Fruit fly (Drosophila melanogaster) whole organism, embryonic: Measurements from ENCODE around the gene CatB.
A peak's percentile ranks its signal among the peaks of the same experiment; 100 is the strongest.

Experiments
- Adf1 ChIP-seq: fragments of 200-800 bp; sonication (Bioruptor generic); IDR thresholded peaks from 2 replicates; pipeline ENCODE4 v1.3.6; 2022; ENCODE audit warnings: missing biosample characterization, missing genetic modification characterization
- B-H1 ChIP-seq: fragments of 200-800 bp; sonication (Bioruptor generic); IDR thresholded peaks from 3 replicates; pipeline ENCODE4 v1.3.6; 2022; ENCODE audit warnings: missing biosample characterization, missing genetic modification characterization
- B-H2 ChIP-seq: fragments of 200-800 bp; sonication (Bioruptor generic); optimal IDR thresholded peaks from 2 replicates; lab custom pipeline; 2018; ENCODE audit warnings: missing biosample characterization, mild to moderate bottlenecking, missing genetic modification characterization
- CG11504 ChIP-seq: fragments of 200-800 bp; sonication (Bioruptor generic); optimal IDR thresholded peaks from 3 replicates; lab custom pipeline; 2019; ENCODE audit warnings: missing biosample characterization, mild to moderate bottlenecking, missing genetic modification characterization, moderate library complexity
- CG12219 ChIP-seq: fragments of 200-800 bp; sonication (Bioruptor generic); optimal IDR thresholded peaks from 3 replicates; lab custom pipeline; 2018; ENCODE audit warnings: missing biosample characterization, mild to moderate bottlenecking, missing genetic modification characterization
- CG15269 ChIP-seq: fragments of 200-800 bp; sonication (Bioruptor generic); optimal IDR thresholded peaks from 2 replicates; lab custom pipeline; 2018; ENCODE audit warnings: missing biosample characterization, mild to moderate bottlenecking, missing genetic modification characterization, moderate library complexity
- CG2116 ChIP-seq: fragments of 200-800 bp; sonication (Bioruptor generic); optimal IDR thresholded peaks from 3 replicates; lab custom pipeline; 2018; ENCODE audit warnings: missing biosample characterization, mild to moderate bottlenecking, missing genetic modification characterization
- CG2120 ChIP-seq: fragments of 200-800 bp; sonication (Bioruptor generic); optimal IDR thresholded peaks from 3 replicates; lab custom pipeline; 2016; ENCODE audit warnings: missing biosample characterization, missing genetic modification characterization
- CG2678 ChIP-seq: fragments of 200-800 bp; sonication (Bioruptor generic); optimal IDR thresholded peaks from 3 replicates; lab custom pipeline; 2019; ENCODE audit warnings: missing biosample characterization, mild to moderate bottlenecking, missing genetic modification characterization, moderate library complexity
- CG30403 ChIP-seq: fragments of 200-800 bp; sonication (Bioruptor generic); optimal IDR thresholded peaks from 3 replicates; lab custom pipeline; 2016; ENCODE audit warnings: missing biosample characterization, missing genetic modification characterization
- CG3065 ChIP-seq: fragments of 200-800 bp; sonication (Bioruptor generic); optimal IDR thresholded peaks from 2 replicates; lab custom pipeline; 2016; ENCODE audit warnings: missing biosample characterization, missing genetic modification characterization
- CG4328 ChIP-seq: fragments of 200-800 bp; sonication (Bioruptor generic); optimal IDR thresholded peaks from 3 replicates; lab custom pipeline; 2017; ENCODE audit warnings: missing biosample characterization, missing genetic modification reagents, missing genetic modification characterization
- CG4707 ChIP-seq: fragments of 200-800 bp; sonication (Bioruptor generic); optimal IDR thresholded peaks from 2 replicates; lab custom pipeline; 2018; ENCODE audit warnings: missing biosample characterization, mild to moderate bottlenecking, missing genetic modification characterization, moderate library complexity
- CG6689 ChIP-seq: fragments of 200-800 bp; sonication (Bioruptor generic); IDR thresholded peaks from 2 replicates; pipeline ENCODE4 v1.3.6; 2022; ENCODE audit warnings: missing biosample characterization, missing genetic modification characterization
- CG6765 ChIP-seq: fragments of 200-800 bp; sonication (Bioruptor generic); optimal IDR thresholded peaks from 3 replicates; lab custom pipeline; 2017; ENCODE audit warnings: missing biosample characterization, mild to moderate bottlenecking, missing genetic modification characterization
- CG6791 ChIP-seq: fragments of 200-800 bp; sonication (Bioruptor generic); IDR thresholded peaks from 3 replicates; pipeline ENCODE4 v1.3.6; 2022; ENCODE audit warnings: missing biosample characterization, missing genetic modification characterization; ENCODE audit not compliant: partially characterized antibody
- D19B ChIP-seq: fragments of 200-800 bp; sonication (Bioruptor generic); optimal IDR thresholded peaks from 2 replicates; lab custom pipeline; 2017; ENCODE audit warnings: missing biosample characterization, mild to moderate bottlenecking, missing genetic modification characterization
- Dad ChIP-seq: fragments of 200-800 bp; sonication (Bioruptor generic); optimal IDR thresholded peaks from 3 replicates; lab custom pipeline; 2016; ENCODE audit warnings: missing biosample characterization, missing genetic modification characterization
- Dip3 ChIP-seq: fragments of 200-800 bp; sonication (Bioruptor generic); optimal IDR thresholded peaks from 3 replicates; lab custom pipeline; 2016; ENCODE audit warnings: missing biosample characterization, missing genetic modification characterization
- Doc2 ChIP-seq: fragments of 200-800 bp; sonication (Bioruptor generic); IDR thresholded peaks from 2 replicates; pipeline ENCODE4 v1.3.6; 2022; ENCODE audit warnings: missing biosample characterization, missing genetic modification characterization
- Ets65A ChIP-seq: fragments of 200-800 bp; sonication (Bioruptor generic); peaks from one replicate; lab custom pipeline; 2016; ENCODE audit warnings: missing biosample characterization, missing genetic modification characterization
- HLH3B ChIP-seq: fragments of 200-800 bp; sonication (Bioruptor generic); IDR thresholded peaks from 2 replicates; pipeline ENCODE4 v1.3.6; 2022; ENCODE audit warnings: missing biosample characterization, missing genetic modification characterization
- Hmr ChIP-seq: fragments of 200-800 bp; sonication (Bioruptor generic); optimal IDR thresholded peaks from 3 replicates; lab custom pipeline; 2017; ENCODE audit warnings: mild to moderate bottlenecking, missing biosample characterization, missing genetic modification reagents, missing genetic modification characterization
- Med ChIP-seq: fragments of 200-800 bp; sonication (Bioruptor generic); peaks from one replicate; lab custom pipeline; 2016; ENCODE audit warnings: missing biosample characterization, missing genetic modification characterization, mild to moderate bottlenecking, inconsistent platforms, moderate library complexity
- Tbp ChIP-seq: fragments of >200 bp; optimal IDR thresholded peaks from 2 replicates; lab custom pipeline; 2018; ENCODE audit warnings: missing biosample characterization, missing genetic modification characterization
- Vsx1 ChIP-seq: fragments of 200-800 bp; sonication (Bioruptor generic); optimal IDR thresholded peaks from 2 replicates; lab custom pipeline; 2017; ENCODE audit warnings: missing biosample characterization, mild to moderate bottlenecking, missing genetic modification characterization, missing genetic modification reagents
- Xbp1 ChIP-seq: fragments of 200-800 bp; sonication (Bioruptor generic); optimal IDR thresholded peaks from 3 replicates; lab custom pipeline; 2016; ENCODE audit warnings: missing biosample characterization, mild to moderate bottlenecking, missing genetic modification characterization
- ab ChIP-seq: fragments of 200-800 bp; sonication (Bioruptor generic); optimal IDR thresholded peaks from 2 replicates; lab custom pipeline; 2016; ENCODE audit warnings: missing biosample characterization, missing genetic modification characterization
- ase ChIP-seq: fragments of 200-800 bp; sonication (Bioruptor generic); IDR thresholded peaks from 3 replicates; pipeline ENCODE4 v1.3.6; 2022; ENCODE audit warnings: missing biosample characterization, missing genetic modification characterization
- ash1 ChIP-seq: fragments of 200-800 bp; sonication (Bioruptor generic); optimal IDR thresholded peaks from 2 replicates; lab custom pipeline; 2018; ENCODE audit warnings: missing biosample characterization, mild to moderate bottlenecking, missing genetic modification characterization
- bab2 ChIP-seq: fragments of 200-800 bp; sonication (Bioruptor generic); optimal IDR thresholded peaks from 2 replicates; lab custom pipeline; 2016; ENCODE audit warnings: missing biosample characterization, missing genetic modification characterization
- bcd ChIP-seq: fragments of 200-800 bp; sonication (Bioruptor generic); optimal IDR thresholded peaks from 2 replicates; lab custom pipeline; 2017; ENCODE audit warnings: missing biosample characterization, mild to moderate bottlenecking, missing genetic modification characterization
- chinmo ChIP-seq: fragments of 200-800 bp; sonication (Bioruptor generic); IDR thresholded peaks from 4 replicates; pipeline ENCODE4 v1.3.6; 2022; ENCODE audit warnings: missing biosample characterization, missing genetic modification characterization; ENCODE audit not compliant: partially characterized antibody
- crol ChIP-seq: fragments of 200-800 bp; sonication (Bioruptor generic); IDR thresholded peaks from 2 replicates; pipeline ENCODE4 v1.3.6; 2022; ENCODE audit warnings: missing biosample characterization, missing genetic modification characterization
- dan ChIP-seq: fragments of 200-800 bp; sonication (Bioruptor generic); IDR thresholded peaks from 2 replicates; pipeline ENCODE4 v1.3.6; 2022; ENCODE audit warnings: missing biosample characterization, missing genetic modification characterization
- dati ChIP-seq: fragments of 200-800 bp; sonication (Bioruptor generic); IDR thresholded peaks from 2 replicates; pipeline ENCODE4 v1.3.6; 2022; ENCODE audit warnings: missing biosample characterization, missing genetic modification characterization
- fd96Cb ChIP-seq: fragments of 200-800 bp; sonication (Bioruptor generic); optimal IDR thresholded peaks from 2 replicates; lab custom pipeline; 2018; ENCODE audit warnings: missing biosample characterization, mild to moderate bottlenecking, missing genetic modification characterization, moderate library complexity
- grau ChIP-seq: fragments of 200-800 bp; optimal IDR thresholded peaks from 3 replicates; lab custom pipeline; 2019; ENCODE audit warnings: missing biosample characterization, mild to moderate bottlenecking, missing genetic modification characterization, moderate library complexity
- hb ChIP-seq: fragments of 200-800 bp; sonication (Bioruptor generic); IDR thresholded peaks from 3 replicates; pipeline ENCODE4 v1.3.6; 2022; ENCODE audit warnings: missing biosample characterization, missing genetic modification characterization; ENCODE audit not compliant: partially characterized antibody
- insv ChIP-seq, 2 experiments: fragments of 200-800 bp; sonication (Bioruptor generic); optimal IDR thresholded peaks; 3 replicates each; lab custom pipeline; 2016 to 2018; ENCODE audit warnings: missing biosample characterization in 2 of 2, missing genetic modification characterization in 2 of 2
- jing ChIP-seq: fragments of 200-800 bp; sonication (Bioruptor generic); optimal IDR thresholded peaks from 2 replicates; lab custom pipeline; 2018; ENCODE audit warnings: missing biosample characterization, mild to moderate bottlenecking, missing genetic modification characterization
- lilli ChIP-seq: fragments of 200-800 bp; sonication (Bioruptor generic); optimal IDR thresholded peaks from 3 replicates; lab custom pipeline; 2016; ENCODE audit warnings: missing biosample characterization, missing genetic modification characterization
- pan ChIP-seq, 4 experiments: fragments of >200 bp in 3 of 4; fragments of 200-800 bp in 1 of 4; sonication (Bioruptor generic) in 1 of 4; optimal IDR thresholded peaks in 3 of 4; IDR thresholded peaks in 1 of 4; 2 replicates each; pipeline versions ENCODE4 v1.3.6 to Lab custom; 2017 to 2022; ENCODE audit warnings: missing biosample characterization in 2 of 4, missing genetic modification characterization in 2 of 4, mixed read lengths in 1 of 4
- phol ChIP-seq: fragments of 200-800 bp; sonication (Bioruptor generic); optimal IDR thresholded peaks from 3 replicates; lab custom pipeline; 2018; ENCODE audit warnings: missing biosample characterization, mild to moderate bottlenecking, missing genetic modification characterization, moderate library complexity
- sc ChIP-seq, 3 experiments: fragments of >200 bp in 2 of 3; fragments of 200-800 bp in 1 of 3; sonication (Bioruptor generic) in 1 of 3; optimal IDR thresholded peaks; 2 replicates in 2 of 3; 3 replicates in 1 of 3; lab custom pipeline; 2017; ENCODE audit warnings: mild to moderate bottlenecking in 1 of 3, missing biosample characterization in 1 of 3, missing genetic modification characterization in 1 of 3, missing genetic modification reagents in 1 of 3
- sens ChIP-seq: fragments of 200-800 bp; sonication (Bioruptor generic); peaks from one replicate; lab custom pipeline; 2016; ENCODE audit warnings: missing biosample characterization, missing genetic modification characterization
- sna ChIP-seq: fragments of 200-800 bp; sonication (Bioruptor generic); IDR thresholded peaks from 2 replicates; pipeline ENCODE4 v1.3.6; 2022; ENCODE audit warnings: missing biosample characterization, missing genetic modification characterization; ENCODE audit not compliant: partially characterized antibody

CatB gene

DNA sequence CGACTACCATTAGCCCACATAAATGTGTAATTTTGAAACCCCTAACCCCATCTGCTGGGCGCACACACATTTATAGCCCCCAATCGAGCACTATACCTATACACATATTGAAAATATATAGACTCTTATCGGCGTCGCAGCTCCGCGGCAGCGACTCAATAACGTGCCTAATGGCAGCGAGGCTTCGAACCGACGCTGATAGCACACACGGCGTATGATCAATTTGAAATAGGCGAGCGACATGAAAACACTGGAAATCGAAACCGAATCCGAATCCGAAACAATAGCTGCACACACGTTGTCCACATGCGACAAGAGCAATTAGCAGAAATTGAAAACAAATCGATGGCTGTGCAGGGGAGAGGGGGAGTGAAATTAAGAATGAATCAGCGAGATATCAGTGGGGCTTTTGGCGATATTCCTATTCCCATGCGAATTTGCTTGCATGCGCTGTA lies 11.1 kb upstream of the CatB start (continued):
- TF ChIP-seq Tbp (GFP tag; lab: Kevin White, UChicago) (no peak), CG4707 (GFP tag; lab: Kevin White, UChicago) (peak; percentile 9), hb (GFP tag; lab: Robert Waterston, UW) (no peak), Adf1 (GFP tag; lab: Robert Waterston, UW) (peak; percentile 81), Dad (GFP tag; lab: Kevin White, UChicago) (no peak), grau (tag; lab: Kevin White, UChicago) (no peak)

DNA sequence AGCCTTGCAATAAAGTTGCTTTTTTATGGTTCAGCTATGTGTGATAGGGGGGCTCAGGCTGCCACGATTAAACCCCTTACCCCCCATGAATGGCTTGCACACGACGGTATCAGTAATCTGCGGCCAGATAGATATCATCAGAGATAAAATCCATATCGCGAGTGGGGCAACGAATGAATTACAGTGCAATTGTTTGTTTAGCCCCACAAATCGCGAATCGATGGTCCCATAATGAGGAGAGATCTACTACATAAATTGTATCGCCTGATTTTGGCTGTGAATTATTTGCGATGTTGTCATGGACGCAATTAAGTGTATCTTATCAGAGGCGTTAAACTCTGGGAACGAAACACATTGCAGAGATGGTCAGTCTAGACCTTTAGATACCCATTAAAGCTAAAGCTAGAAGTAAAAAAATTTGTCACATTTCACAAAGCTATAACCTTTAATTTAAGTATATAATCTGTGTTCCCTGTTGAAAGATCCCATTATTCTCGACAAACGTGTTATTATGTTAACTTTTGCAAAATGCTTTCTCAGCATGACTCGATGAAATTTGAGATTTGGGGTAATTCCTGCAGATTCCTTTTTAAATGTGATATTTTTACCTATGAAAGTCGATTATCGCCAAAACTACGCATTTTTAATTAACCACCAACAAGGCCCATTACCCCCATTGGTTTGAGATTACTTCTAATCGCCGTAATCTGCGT lies 7.3 kb upstream of the CatB start:
- TF ChIP-seq dan (GFP tag; lab: Robert Waterston, UW) = no peak
- no peak for TF ChIP-seq Doc2 (GFP tag; lab: Robert Waterston, UW)
- TF ChIP-seq dati (GFP tag; lab: Robert Waterston, UW) = no peak
- peak; percentile 44 for TF ChIP-seq lilli (GFP tag; lab: Kevin White, UChicago)
- TF ChIP-seq sens (GFP tag; lab: Kevin White, UChicago) = peak; percentile 54
- no peak for TF ChIP-seq CG6791 (GFP tag; lab: Robert Waterston, UW)
- peak; percentile 5 for TF ChIP-seq CG15269
- peak; percentile 82 for TF ChIP-seq Med (GFP tag; lab: Kevin White, UChicago)
- no peak for TF ChIP-seq ab (GFP tag; lab: Kevin White, UChicago)
- peak; percentile 79 for TF ChIP-seq Ets65A (GFP tag; lab: Kevin White, UChicago)
- TF ChIP-seq CG11504 (tag; lab: Kevin White, UChicago) = no peak
- TF ChIP-seq CG2678 = peak; percentile 10
- TF ChIP-seq chinmo (GFP tag; lab: Robert Waterston, UW) = peak; percentile 78; the same call in 2 of the 4 replicates
- TF ChIP-seq CG2116 (GFP tag; lab: Kevin White, UChicago) = no peak
- TF ChIP-seq phol (tag; lab: Kevin White, UChicago) = no peak
- TF ChIP-seq CG2120 = peak; percentile 61
- TF ChIP-seq D19B = peak; percentile 93
- no peak for TF ChIP-seq hb (GFP tag; lab: Robert Waterston, UW)
- TF ChIP-seq bab2 = peak; percentile 12
- TF ChIP-seq fd96Cb (tag; lab: Kevin White, UChicago) = no peak
- TF ChIP-seq ase = no peak
- no peak for TF ChIP-seq sc (optimal IDR thresholded peaks at IDR 0.05; lab: Kevin White, UChicago)
- no peak for TF ChIP-seq sc (GFP tag; optimal IDR thresholded peaks at IDR 0.05; lab: Kevin White, UChicago)
- TF ChIP-seq bcd (GFP tag; lab: Kevin White, UChicago) = no peak
- no peak for TF ChIP-seq B-H1 (GFP tag; lab: Robert Waterston, UW)
- no peak for TF ChIP-seq HLH3B (GFP tag; lab: Robert Waterston, UW)
- no peak for TF ChIP-seq Xbp1 (GFP tag; lab: Kevin White, UChicago)
- TF ChIP-seq crol = peak; percentile 43; the same call in 1 of the 2 replicates
- TF ChIP-seq sna (GFP tag; lab: Robert Waterston, UW) = no peak
- TF ChIP-seq CG30403 (GFP tag; lab: Kevin White, UChicago) = no peak
- TF ChIP-seq CG6689 (GFP tag; lab: Robert Waterston, UW) = no peak
- peak; percentile 14 for TF ChIP-seq CG6765 (GFP tag; lab: Kevin White, UChicago)
- TF ChIP-seq CG3065 (GFP tag; lab: Kevin White, UChicago) = no peak
- no peak for TF ChIP-seq CG4328 (GFP tag; lab: Kevin White, UChicago)
- TF ChIP-seq Dip3 (GFP tag; lab: Kevin White, UChicago) = no peak
- no peak for TF ChIP-seq pan (optimal IDR thresholded peaks at IDR 0.05; lab: Kevin White, UChicago)
- TF ChIP-seq pan (GFP tag; optimal IDR thresholded peaks at IDR 0.05 in 1 of 2, IDR thresholded peaks at IDR 0.05 in 1 of 2) = no peak
- no peak for TF ChIP-seq CG12219 (GFP tag; lab: Kevin White, UChicago)
- peak; percentile 37 for TF ChIP-seq Hmr (GFP tag; lab: Kevin White, UChicago)
- TF ChIP-seq Vsx1 (GFP tag; lab: Kevin White, UChicago) = peak; percentile 49
- peak; percentile 24 for TF ChIP-seq B-H2 (GFP tag; lab: Kevin White, UChicago)
- TF ChIP-seq jing (GFP tag; lab: Kevin White, UChicago) = no peak
- no peak for TF ChIP-seq insv (GFP tag; optimal IDR thresholded peaks at IDR 0.05; lab: Kevin White, UChicago)
- TF ChIP-seq ash1 (GFP tag; lab: Kevin White, UChicago) = no peak
